Fruit fly (Drosophila melanogaster) whole organism, embryonic: Measurements from ENCODE around the gene cort.
A peak's percentile ranks its signal among the peaks of the same experiment; 100 is the strongest.

Experiments
- CG10959 ChIP-seq: fragments of 200-800 bp; sonication (Bioruptor generic); IDR thresholded peaks from 2 replicates; pipeline ENCODE4 v1.3.6; 2022; ENCODE audit warnings: missing biosample characterization, missing genetic modification characterization
- CG12659 ChIP-seq: fragments of 200-800 bp; sonication (Bioruptor generic); optimal IDR thresholded peaks from 3 replicates; lab custom pipeline; 2017; ENCODE audit warnings: mild to moderate bottlenecking, missing biosample characterization, missing genetic modification reagents, missing genetic modification characterization
- CG13775 ChIP-seq: fragments of 200-800 bp; sonication (Bioruptor generic); optimal IDR thresholded peaks from 3 replicates; lab custom pipeline; 2017; ENCODE audit warnings: missing biosample characterization, mild to moderate bottlenecking, missing genetic modification characterization
- CG14860 ChIP-seq: fragments of 200-800 bp; sonication (Bioruptor generic); IDR thresholded peaks from 3 replicates; pipeline ENCODE4 v1.3.6; 2022; ENCODE audit warnings: missing biosample characterization, missing genetic modification characterization; ENCODE audit not compliant: partially characterized antibody
- CG16779 ChIP-seq: fragments of 200-800 bp; sonication (Bioruptor generic); IDR thresholded peaks from 2 replicates; pipeline ENCODE4 v1.3.6; 2022; ENCODE audit warnings: missing biosample characterization, missing genetic modification characterization
- CG16813 ChIP-seq: fragments of 200-800 bp; sonication (Bioruptor generic); IDR thresholded peaks from 3 replicates; pipeline ENCODE4 v1.3.6; 2022; ENCODE audit warnings: missing biosample characterization, missing genetic modification characterization; ENCODE audit not compliant: partially characterized antibody
- CG2199 ChIP-seq: fragments of 200-800 bp; sonication (Bioruptor generic); IDR thresholded peaks from 3 replicates; pipeline ENCODE4 v1.3.6; 2022; ENCODE audit warnings: missing biosample characterization, missing genetic modification characterization
- CG2875 ChIP-seq: fragments of 200-800 bp; sonication (Bioruptor generic); optimal IDR thresholded peaks from 2 replicates; lab custom pipeline; 2017; ENCODE audit warnings: missing biosample characterization, mild to moderate bottlenecking, missing genetic modification characterization, missing genetic modification reagents
- CG30431 ChIP-seq: fragments of 200-800 bp; sonication (Bioruptor generic); optimal IDR thresholded peaks from 2 replicates; lab custom pipeline; 2017; ENCODE audit warnings: missing biosample characterization, missing genetic modification characterization
- CG3407 ChIP-seq: fragments of 200-800 bp; sonication (Bioruptor generic); optimal IDR thresholded peaks from 2 replicates; lab custom pipeline; 2018; ENCODE audit warnings: missing biosample characterization, mild to moderate bottlenecking, missing genetic modification characterization
- CG4707 ChIP-seq: fragments of 200-800 bp; sonication (Bioruptor generic); optimal IDR thresholded peaks from 2 replicates; lab custom pipeline; 2018; ENCODE audit warnings: missing biosample characterization, mild to moderate bottlenecking, missing genetic modification characterization, moderate library complexity
- CG4820 ChIP-seq: fragments of 200-800 bp; sonication (Bioruptor generic); optimal IDR thresholded peaks from 3 replicates; lab custom pipeline; 2016; ENCODE audit warnings: missing biosample characterization, missing genetic modification characterization
- CG5245 ChIP-seq: fragments of 200-800 bp; sonication (Bioruptor generic); optimal IDR thresholded peaks from 3 replicates; lab custom pipeline; 2016; ENCODE audit warnings: missing biosample characterization, missing genetic modification characterization
- CG6175 ChIP-seq: fragments of 200-800 bp; sonication (Bioruptor generic); IDR thresholded peaks from 3 replicates; pipeline ENCODE4 v1.3.6; 2022; ENCODE audit warnings: missing biosample characterization, missing genetic modification characterization
- CG6683 ChIP-seq: fragments of 200-800 bp; sonication (Bioruptor generic); optimal IDR thresholded peaks from 2 replicates; lab custom pipeline; 2017; ENCODE audit warnings: missing biosample characterization, mild to moderate bottlenecking, missing genetic modification characterization, missing genetic modification reagents
- CG6765 ChIP-seq: fragments of 200-800 bp; sonication (Bioruptor generic); optimal IDR thresholded peaks from 3 replicates; lab custom pipeline; 2017; ENCODE audit warnings: missing biosample characterization, mild to moderate bottlenecking, missing genetic modification characterization
- CG7556 ChIP-seq: fragments of 200-800 bp; sonication (Bioruptor generic); optimal IDR thresholded peaks from 2 replicates; lab custom pipeline; 2017; ENCODE audit warnings: missing biosample characterization, mild to moderate bottlenecking, missing genetic modification characterization
- CG7928 ChIP-seq: fragments of 200-800 bp; sonication (Bioruptor generic); optimal IDR thresholded peaks from 2 replicates; lab custom pipeline; 2017; ENCODE audit warnings: missing biosample characterization, mild to moderate bottlenecking, missing genetic modification characterization
- CG9609 ChIP-seq: fragments of 200-800 bp; sonication (Bioruptor generic); optimal IDR thresholded peaks from 3 replicates; lab custom pipeline; 2016; ENCODE audit warnings: missing biosample characterization, missing genetic modification characterization
- CG9876 ChIP-seq: fragments of 200-800 bp; sonication (Bioruptor generic); optimal IDR thresholded peaks from 2 replicates; lab custom pipeline; 2016; ENCODE audit warnings: missing biosample characterization, missing genetic modification characterization
- CG9932 ChIP-seq: fragments of 200-800 bp; sonication (Bioruptor generic); IDR thresholded peaks from 2 replicates; pipeline ENCODE4 v1.3.6; 2022; ENCODE audit warnings: missing biosample characterization, missing genetic modification characterization
- Deaf1 ChIP-seq: fragments of 200-800 bp; optimal IDR thresholded peaks from 3 replicates; lab custom pipeline; 2019; ENCODE audit warnings: missing biosample characterization, mild to moderate bottlenecking, missing genetic modification characterization, moderate library complexity
- Dek ChIP-seq: fragments of 200-800 bp; sonication (Bioruptor generic); optimal IDR thresholded peaks from 3 replicates; lab custom pipeline; 2019; ENCODE audit warnings: missing biosample characterization, mild to moderate bottlenecking, missing genetic modification characterization, moderate library complexity
- Dip2 ChIP-seq: fragments of 200-800 bp; sonication (Bioruptor generic); IDR thresholded peaks from 2 replicates; pipeline ENCODE4 v1.3.6; 2022; ENCODE audit warnings: missing biosample characterization, missing genetic modification characterization
- Doc3 ChIP-seq: fragments of 200-800 bp; sonication (Bioruptor generic); IDR thresholded peaks from 3 replicates; pipeline ENCODE4 v1.3.6; 2022; ENCODE audit warnings: missing biosample characterization, missing genetic modification characterization; ENCODE audit not compliant: partially characterized antibody
- Fer3 ChIP-seq: fragments of 200-800 bp; sonication (Bioruptor generic); optimal IDR thresholded peaks from 2 replicates; lab custom pipeline; 2018; ENCODE audit warnings: missing biosample characterization, mild to moderate bottlenecking, missing genetic modification characterization, moderate library complexity
- HLH3B ChIP-seq: fragments of 200-800 bp; sonication (Bioruptor generic); IDR thresholded peaks from 2 replicates; pipeline ENCODE4 v1.3.6; 2022; ENCODE audit warnings: missing biosample characterization, missing genetic modification characterization
- Hmr ChIP-seq: fragments of 200-800 bp; sonication (Bioruptor generic); optimal IDR thresholded peaks from 3 replicates; lab custom pipeline; 2017; ENCODE audit warnings: mild to moderate bottlenecking, missing biosample characterization, missing genetic modification reagents, missing genetic modification characterization
- MBD-R2 ChIP-seq: fragments of 200-800 bp; sonication (Bioruptor generic); IDR thresholded peaks from 2 replicates; pipeline ENCODE4 v1.3.6; 2022; ENCODE audit warnings: missing biosample characterization, missing genetic modification characterization
- MESR4 ChIP-seq: fragments of 200-800 bp; sonication (Bioruptor generic); optimal IDR thresholded peaks from 2 replicates; lab custom pipeline; 2018; ENCODE audit warnings: missing biosample characterization, mild to moderate bottlenecking, missing genetic modification characterization, moderate library complexity
- Meics ChIP-seq: fragments of 200-800 bp; sonication (Bioruptor generic); optimal IDR thresholded peaks from 2 replicates; lab custom pipeline; 2017; ENCODE audit warnings: missing biosample characterization, mild to moderate bottlenecking, missing genetic modification characterization
- Pdp1 ChIP-seq, 2 experiments: fragments of 200-800 bp; sonication (Bioruptor generic); optimal IDR thresholded peaks; 3 replicates each; lab custom pipeline; 2016; ENCODE audit warnings: missing biosample characterization in 2 of 2, missing genetic modification characterization in 2 of 2, mild to moderate bottlenecking in 1 of 2, moderate library complexity in 1 of 2
- Ptx1 ChIP-seq: fragments of 200-800 bp; sonication (Bioruptor generic); IDR thresholded peaks from 2 replicates; pipeline ENCODE4 v1.3.6; 2022; ENCODE audit warnings: missing biosample characterization, missing genetic modification characterization
- ab ChIP-seq: fragments of 200-800 bp; sonication (Bioruptor generic); optimal IDR thresholded peaks from 2 replicates; lab custom pipeline; 2016; ENCODE audit warnings: missing biosample characterization, missing genetic modification characterization
- amos ChIP-seq: fragments of 200-800 bp; sonication (Bioruptor generic); IDR thresholded peaks from 2 replicates; pipeline ENCODE4 v1.3.6; 2022; ENCODE audit warnings: missing biosample characterization, missing genetic modification characterization; ENCODE audit not compliant: partially characterized antibody
- bab2 ChIP-seq: fragments of 200-800 bp; sonication (Bioruptor generic); optimal IDR thresholded peaks from 2 replicates; lab custom pipeline; 2016; ENCODE audit warnings: missing biosample characterization, missing genetic modification characterization
- ci ChIP-seq: fragments of 200-800 bp; sonication (Bioruptor generic); IDR thresholded peaks from 3 replicates; pipeline ENCODE4 v1.3.6; 2022; ENCODE audit warnings: missing biosample characterization, missing genetic modification characterization
- dati ChIP-seq: fragments of 200-800 bp; sonication (Bioruptor generic); IDR thresholded peaks from 2 replicates; pipeline ENCODE4 v1.3.6; 2022; ENCODE audit warnings: missing biosample characterization, missing genetic modification characterization
- fd96Cb ChIP-seq: fragments of 200-800 bp; sonication (Bioruptor generic); optimal IDR thresholded peaks from 2 replicates; lab custom pipeline; 2018; ENCODE audit warnings: missing biosample characterization, mild to moderate bottlenecking, missing genetic modification characterization, moderate library complexity
- gro ChIP-seq: fragments of 200-800 bp; sonication (Bioruptor generic); optimal IDR thresholded peaks from 2 replicates; lab custom pipeline; 2016; ENCODE audit warnings: missing biosample characterization, missing genetic modification characterization
- gsb-n ChIP-seq: fragments of 200-800 bp; sonication (Bioruptor generic); optimal IDR thresholded peaks from 3 replicates; lab custom pipeline; 2018; ENCODE audit warnings: missing biosample characterization, mild to moderate bottlenecking, missing genetic modification characterization
- ind ChIP-seq: fragments of 200-800 bp; sonication (Bioruptor generic); optimal IDR thresholded peaks from 3 replicates; lab custom pipeline; 2016; ENCODE audit warnings: missing biosample characterization, missing genetic modification characterization
- jigr1 ChIP-seq: fragments of 200-800 bp; sonication (Bioruptor generic); IDR thresholded peaks from 3 replicates; pipeline ENCODE4 v1.3.6; 2022; ENCODE audit warnings: missing biosample characterization, missing genetic modification characterization
- lilli ChIP-seq: fragments of 200-800 bp; sonication (Bioruptor generic); optimal IDR thresholded peaks from 3 replicates; lab custom pipeline; 2016; ENCODE audit warnings: missing biosample characterization, missing genetic modification characterization
- psq ChIP-seq: fragments of 200-800 bp; sonication (Bioruptor generic); optimal IDR thresholded peaks from 2 replicates; lab custom pipeline; 2017; ENCODE audit warnings: missing biosample characterization, missing genetic modification characterization
- ro ChIP-seq: fragments of 200-800 bp; sonication (Bioruptor generic); IDR thresholded peaks from 2 replicates; pipeline ENCODE4 v1.3.6; 2022; ENCODE audit warnings: missing biosample characterization, missing genetic modification characterization
- sc ChIP-seq, 3 experiments: fragments of >200 bp in 2 of 3; fragments of 200-800 bp in 1 of 3; sonication (Bioruptor generic) in 1 of 3; optimal IDR thresholded peaks; 2 replicates in 2 of 3; 3 replicates in 1 of 3; lab custom pipeline; 2017; ENCODE audit warnings: mild to moderate bottlenecking in 1 of 3, missing biosample characterization in 1 of 3, missing genetic modification characterization in 1 of 3, missing genetic modification reagents in 1 of 3
- sens-2 ChIP-seq: fragments of 200-800 bp; sonication (Bioruptor generic); IDR thresholded peaks from 2 replicates; pipeline ENCODE4 v1.3.6; 2022; ENCODE audit warnings: missing biosample characterization, missing genetic modification characterization
- trem ChIP-seq: fragments of 200-800 bp; optimal IDR thresholded peaks from 3 replicates; lab custom pipeline; 2019; ENCODE audit warnings: missing biosample characterization, mild to moderate bottlenecking, missing genetic modification characterization, moderate library complexity
- wdn ChIP-seq: fragments of 200-800 bp; sonication (Bioruptor generic); IDR thresholded peaks from 2 replicates; pipeline ENCODE4 v1.3.6; 2022; ENCODE audit warnings: missing biosample characterization, missing genetic modification characterization
- zen ChIP-seq: fragments of 200-800 bp; sonication (Bioruptor generic); optimal IDR thresholded peaks from 3 replicates; lab custom pipeline; 2018; ENCODE audit warnings: missing biosample characterization, mild to moderate bottlenecking, missing genetic modification characterization, moderate library complexity

The cort gene

dm6 chr2L:6700742-6701141, 24.3 kb upstream of the cort start (continued):
- no peak for TF ChIP-seq HLH3B
- no peak for TF ChIP-seq ab (GFP tag; lab: Kevin White, UChicago)
- TF ChIP-seq Doc3 (GFP tag; lab: Robert Waterston, UW): no peak
- no peak for TF ChIP-seq ro
- no peak for TF ChIP-seq amos
- no peak for TF ChIP-seq jigr1 (GFP tag; lab: Robert Waterston, UW)
- no peak for TF ChIP-seq wdn (GFP tag; lab: Robert Waterston, UW)
- peak; percentile 20 for TF ChIP-seq CG9876 (GFP tag; lab: Kevin White, UChicago)
- TF ChIP-seq CG4707 (GFP tag; lab: Kevin White, UChicago): no peak
- TF ChIP-seq CG4820: no peak
- 0 out of 2 replicates have a peak, but pooled peaks have one; percentile 7 for TF ChIP-seq CG10959
- TF ChIP-seq Fer3 (tag; lab: Kevin White, UChicago): no peak
- peak; percentile 92 for TF ChIP-seq zen (tag; lab: Kevin White, UChicago)
- TF ChIP-seq psq (GFP tag; lab: Kevin White, UChicago): no peak
- TF ChIP-seq sens-2: peak; percentile 54; the same call in 1 of the 2 replicates
- TF ChIP-seq gro (GFP tag; lab: Kevin White, UChicago): no peak
- TF ChIP-seq Hmr (GFP tag; lab: Kevin White, UChicago): peak; percentile 37
- peak; percentile 5 for TF ChIP-seq trem
- no peak for TF ChIP-seq CG9932 (GFP tag; lab: Robert Waterston, UW)
- TF ChIP-seq CG2875: peak; percentile 53
- TF ChIP-seq Dip2: no peak
- TF ChIP-seq Pdp1 (GFP tag; optimal IDR thresholded peaks at IDR 0.05; lab: Kevin White, UChicago): peak in 1 of 2 experiments; percentile 49
- peak; percentile 10 for TF ChIP-seq CG12659 (GFP tag; lab: Kevin White, UChicago)
- TF ChIP-seq ind (GFP tag; lab: Kevin White, UChicago): no peak
- no peak for TF ChIP-seq CG2199 (GFP tag; lab: Robert Waterston, UW)
- no peak for TF ChIP-seq CG6175 (GFP tag; lab: Robert Waterston, UW)
- no peak for TF ChIP-seq CG9609 (GFP tag; lab: Kevin White, UChicago)
- no peak for TF ChIP-seq CG16813
- TF ChIP-seq gsb-n: peak; percentile 67
- TF ChIP-seq CG7928 (GFP tag; lab: Kevin White, UChicago): no peak
- peak; percentile 20 for TF ChIP-seq CG7556 (GFP tag; lab: Kevin White, UChicago)
- TF ChIP-seq CG13775 (GFP tag; lab: Kevin White, UChicago): peak; percentile 37
- TF ChIP-seq MBD-R2 (GFP tag; lab: Robert Waterston, UW): no peak
- TF ChIP-seq lilli: no peak
- TF ChIP-seq Deaf1 (tag; lab: Kevin White, UChicago): no peak
- no peak for TF ChIP-seq CG6683 (GFP tag; lab: Kevin White, UChicago)
- TF ChIP-seq CG30431: peak; percentile 2
- TF ChIP-seq Meics (GFP tag; lab: Kevin White, UChicago): no peak
- TF ChIP-seq sc (optimal IDR thresholded peaks at IDR 0.05; lab: Kevin White, UChicago): no peak
- peak; percentile 67 for TF ChIP-seq sc (GFP tag; optimal IDR thresholded peaks at IDR 0.05; lab: Kevin White, UChicago)
- no peak for TF ChIP-seq CG16779 (GFP tag; lab: Robert Waterston, UW)
- TF ChIP-seq bab2 (GFP tag; lab: Kevin White, UChicago): peak; percentile 54
- TF ChIP-seq Ptx1 (GFP tag; lab: Robert Waterston, UW): no peak
- TF ChIP-seq dati: no peak
- TF ChIP-seq CG3407 (GFP tag; lab: Kevin White, UChicago): peak; percentile 26
- TF ChIP-seq CG5245 (GFP tag; lab: Kevin White, UChicago): no peak
- no peak for TF ChIP-seq CG6765 (GFP tag; lab: Kevin White, UChicago)
- TF ChIP-seq Dek (tag; lab: Kevin White, UChicago): no peak
- peak; percentile 6 for TF ChIP-seq fd96Cb
- TF ChIP-seq MESR4 (GFP tag; lab: Kevin White, UChicago): no peak
- no peak for TF ChIP-seq CG14860 (GFP tag; lab: Robert Waterston, UW)
- TF ChIP-seq ci (GFP tag; lab: Robert Waterston, UW): peak; percentile 67; the same call in 2 of the 3 replicates
